Worm (Caenorhabditis elegans) whole organism, L1 larva: ENCODE results near the gene T05B4.13.

ENCODE experiments used
- C04F5.9 ChIP-seq: sonication (generic microtip); optimal IDR thresholded peaks from 2 replicates; lab custom pipeline; 2016; ENCODE audit warnings: missing genetic modification characterization, missing compliant biosample characterization
- mep-1 ChIP-seq: fragments of 150-350 bp; optimal IDR thresholded peaks from 2 replicates; lab custom pipeline; 2014; ENCODE audit warnings: missing biosample characterization, missing genetic modification characterization
- nhr-237 ChIP-seq: fragments of 150-350 bp; optimal IDR thresholded peaks from 2 replicates; lab custom pipeline; 2014; ENCODE audit warnings: missing biosample characterization, missing genetic modification characterization
- snpc-4 ChIP-seq: fragments of 150-350 bp; optimal IDR thresholded peaks from 2 replicates; lab custom pipeline; 2014; ENCODE audit warnings: missing biosample characterization, missing genetic modification characterization
- xbp-1 ChIP-seq: sonication (generic microtip); optimal IDR thresholded peaks from 2 replicates; lab custom pipeline; 2016; ENCODE audit warnings: missing genetic modification characterization, missing compliant biosample characterization

DNA sequence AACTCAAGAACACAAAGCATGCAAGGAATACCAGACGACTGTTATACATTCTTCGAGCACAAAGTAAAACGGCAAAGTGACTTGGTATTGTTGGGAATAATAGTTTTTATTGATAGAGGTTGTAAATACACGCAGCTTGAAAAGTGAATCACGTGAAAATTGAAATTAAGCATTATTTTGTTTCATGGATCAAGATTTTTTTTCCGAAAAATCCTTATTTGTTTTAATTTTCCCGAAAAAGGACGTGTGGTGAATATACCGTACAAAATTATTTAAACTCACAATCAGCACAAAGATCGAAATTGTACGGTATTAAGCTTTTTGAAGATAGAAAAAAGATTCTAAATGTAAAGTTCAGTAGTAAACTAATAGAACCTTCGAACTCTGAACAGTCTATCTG is 17.5 kb downstream of the T05B4.13 start, which contains the start of gene clc-18:
- no peak for TF ChIP-seq xbp-1 (tag; lab: Kevin White, UChicago)
- TF ChIP-seq C04F5.9 (tag; lab: Kevin White, UChicago): no peak
- TF ChIP-seq nhr-237 (tag; lab: Kevin White, UChicago): no peak
- TF ChIP-seq snpc-4: no peak
- no peak for TF ChIP-seq mep-1 (tag; lab: Kevin White, UChicago)
